Fruit fly (Drosophila melanogaster) whole organism, embryonic: ENCODE measurements around the gene CIA30.

Source experiments
- Antp ChIP-seq: fragments of 200-800 bp; sonication (Bioruptor generic); optimal IDR thresholded peaks from 3 replicates; lab custom pipeline; 2016; ENCODE audit warnings: missing biosample characterization, missing genetic modification characterization
- Bteb2 ChIP-seq: fragments of 200-800 bp; sonication (Bioruptor generic); optimal IDR thresholded peaks from 2 replicates; lab custom pipeline; 2016; ENCODE audit warnings: missing biosample characterization, missing genetic modification characterization
- CG11560 ChIP-seq: fragments of 200-800 bp; sonication (Bioruptor generic); IDR thresholded peaks from 3 replicates; pipeline ENCODE4 v1.3.6; 2022; ENCODE audit warnings: missing biosample characterization, missing genetic modification characterization
- CG13123 ChIP-seq: fragments of 200-800 bp; sonication (Bioruptor generic); optimal IDR thresholded peaks from 2 replicates; lab custom pipeline; 2016; ENCODE audit warnings: missing biosample characterization, missing genetic modification characterization
- CG14441 ChIP-seq: fragments of 200-800 bp; sonication (Bioruptor generic); IDR thresholded peaks from 2 replicates; pipeline ENCODE4 v1.3.6; 2022; ENCODE audit warnings: missing biosample characterization, missing genetic modification characterization
- CG14965 ChIP-seq: fragments of 200-800 bp; sonication (Bioruptor generic); optimal IDR thresholded peaks from 2 replicates; lab custom pipeline; 2016; ENCODE audit warnings: missing biosample characterization, missing genetic modification characterization, borderline replicate concordance
- CG17186 ChIP-seq: fragments of 200-800 bp; sonication (Bioruptor generic); optimal IDR thresholded peaks from 3 replicates; lab custom pipeline; 2017; ENCODE audit warnings: missing biosample characterization, missing genetic modification reagents, missing genetic modification characterization
- CG17361 ChIP-seq: fragments of 200-800 bp; sonication (Bioruptor generic); IDR thresholded peaks from 3 replicates; pipeline ENCODE4 v1.3.6; 2022; ENCODE audit warnings: missing biosample characterization, missing genetic modification characterization
- CG17385 ChIP-seq: fragments of 200-800 bp; sonication (Bioruptor generic); optimal IDR thresholded peaks from 3 replicates; lab custom pipeline; 2018; ENCODE audit warnings: missing biosample characterization, mild to moderate bottlenecking, missing genetic modification characterization
- CG32532 ChIP-seq: fragments of 200-800 bp; sonication (Bioruptor generic); IDR thresholded peaks from 2 replicates; pipeline ENCODE4 v1.3.6; 2022; ENCODE audit warnings: missing biosample characterization, missing genetic modification characterization
- CG3281 ChIP-seq: fragments of 200-800 bp; sonication (Bioruptor generic); optimal IDR thresholded peaks from 3 replicates; lab custom pipeline; 2017; ENCODE audit warnings: missing biosample characterization, mild to moderate bottlenecking, missing genetic modification characterization
- CG4282 ChIP-seq: fragments of 200-800 bp; sonication (Bioruptor generic); optimal IDR thresholded peaks from 2 replicates; lab custom pipeline; 2016; ENCODE audit warnings: missing biosample characterization, missing genetic modification characterization
- CG4820 ChIP-seq: fragments of 200-800 bp; sonication (Bioruptor generic); optimal IDR thresholded peaks from 3 replicates; lab custom pipeline; 2016; ENCODE audit warnings: missing biosample characterization, missing genetic modification characterization
- CG5180 ChIP-seq: fragments of 200-800 bp; sonication (Bioruptor generic); optimal IDR thresholded peaks from 3 replicates; lab custom pipeline; 2017; ENCODE audit warnings: missing biosample characterization, missing genetic modification characterization, mild to moderate bottlenecking, moderate library complexity, missing genetic modification reagents
- CG5245 ChIP-seq: fragments of 200-800 bp; sonication (Bioruptor generic); optimal IDR thresholded peaks from 3 replicates; lab custom pipeline; 2016; ENCODE audit warnings: missing biosample characterization, missing genetic modification characterization
- CG5953 ChIP-seq: fragments of 200-800 bp; sonication (Bioruptor generic); IDR thresholded peaks from 2 replicates; pipeline ENCODE4 v1.3.6; 2022; ENCODE audit warnings: missing biosample characterization, missing genetic modification characterization
- CG6254 ChIP-seq: fragments of 200-800 bp; sonication (Bioruptor generic); optimal IDR thresholded peaks from 3 replicates; lab custom pipeline; 2017; ENCODE audit warnings: mild to moderate bottlenecking, missing biosample characterization, missing genetic modification reagents, missing genetic modification characterization
- CG8359 ChIP-seq: fragments of 200-800 bp; sonication (Bioruptor generic); optimal IDR thresholded peaks from 2 replicates; lab custom pipeline; 2017; ENCODE audit warnings: missing biosample characterization, mild to moderate bottlenecking, missing genetic modification characterization, borderline replicate concordance
- CG9797 ChIP-seq: fragments of 200-800 bp; sonication (Bioruptor generic); optimal IDR thresholded peaks from 3 replicates; lab custom pipeline; 2018; ENCODE audit warnings: missing biosample characterization, mild to moderate bottlenecking, missing genetic modification characterization
- CTCF ChIP-seq: fragments of 200-800 bp; sonication (Bioruptor generic); optimal IDR thresholded peaks from 2 replicates; lab custom pipeline; 2017; ENCODE audit warnings: missing biosample characterization, mild to moderate bottlenecking, missing genetic modification characterization, moderate library complexity
- Drgx ChIP-seq: fragments of 200-800 bp; sonication (Bioruptor generic); IDR thresholded peaks from 2 replicates; pipeline ENCODE4 v1.3.6; 2022; ENCODE audit warnings: missing biosample characterization, missing genetic modification characterization
- Fer3 ChIP-seq: fragments of 200-800 bp; sonication (Bioruptor generic); optimal IDR thresholded peaks from 2 replicates; lab custom pipeline; 2018; ENCODE audit warnings: missing biosample characterization, mild to moderate bottlenecking, missing genetic modification characterization, moderate library complexity
- Gug ChIP-seq: fragments of 200-800 bp; sonication (Bioruptor generic); IDR thresholded peaks from 4 replicates; pipeline ENCODE4 v1.3.6; 2022; ENCODE audit warnings: missing biosample characterization, missing genetic modification characterization
- H2.0 ChIP-seq: fragments of 200-800 bp; sonication (Bioruptor generic); IDR thresholded peaks from 2 replicates; pipeline ENCODE4 v1.3.6; 2022; ENCODE audit warnings: missing biosample characterization, missing genetic modification characterization
- Max ChIP-seq: fragments of 200-800 bp; sonication (Bioruptor generic); optimal IDR thresholded peaks from 2 replicates; lab custom pipeline; 2016; ENCODE audit warnings: missing biosample characterization, mild to moderate bottlenecking, missing genetic modification characterization
- Mes4 ChIP-seq: fragments of 200-800 bp; sonication (Bioruptor generic); optimal IDR thresholded peaks from 2 replicates; lab custom pipeline; 2016; ENCODE audit warnings: missing biosample characterization, missing genetic modification characterization
- Nf-YA ChIP-seq: fragments of 200-800 bp; sonication (Bioruptor generic); IDR thresholded peaks from 2 replicates; pipeline ENCODE4 v1.3.6; 2022; ENCODE audit warnings: missing biosample characterization, missing genetic modification characterization
- Oli ChIP-seq: fragments of 200-800 bp; sonication (Bioruptor generic); optimal IDR thresholded peaks from 2 replicates; lab custom pipeline; 2018; ENCODE audit warnings: missing biosample characterization, mild to moderate bottlenecking, missing genetic modification characterization, moderate library complexity
- Six4 ChIP-seq: fragments of 200-800 bp; sonication (Bioruptor generic); optimal IDR thresholded peaks from 2 replicates; lab custom pipeline; 2016; ENCODE audit warnings: missing biosample characterization, missing genetic modification characterization
- TFAM ChIP-seq: fragments of 200-800 bp; sonication (Bioruptor generic); optimal IDR thresholded peaks from 2 replicates; lab custom pipeline; 2017; ENCODE audit warnings: missing biosample characterization, missing genetic modification characterization, inconsistent platforms
- Tbp ChIP-seq: fragments of >200 bp; optimal IDR thresholded peaks from 2 replicates; lab custom pipeline; 2018; ENCODE audit warnings: missing biosample characterization, missing genetic modification characterization
- ab ChIP-seq: fragments of 200-800 bp; sonication (Bioruptor generic); optimal IDR thresholded peaks from 2 replicates; lab custom pipeline; 2016; ENCODE audit warnings: missing biosample characterization, missing genetic modification characterization
- br ChIP-seq: fragments of >200 bp; optimal IDR thresholded peaks from 2 replicates; lab custom pipeline; 2017
- ci ChIP-seq: fragments of 200-800 bp; sonication (Bioruptor generic); IDR thresholded peaks from 3 replicates; pipeline ENCODE4 v1.3.6; 2022; ENCODE audit warnings: missing biosample characterization, missing genetic modification characterization
- da ChIP-seq: fragments of 200-800 bp; sonication (Bioruptor generic); optimal IDR thresholded peaks from 2 replicates; lab custom pipeline; 2016; ENCODE audit warnings: missing biosample characterization, missing genetic modification characterization
- dm ChIP-seq: fragments of 200-800 bp; sonication (Bioruptor generic); optimal IDR thresholded peaks from 3 replicates; lab custom pipeline; 2016; ENCODE audit warnings: missing biosample characterization, missing genetic modification characterization
- dmrt99B ChIP-seq: fragments of 200-800 bp; sonication (Bioruptor generic); optimal IDR thresholded peaks from 2 replicates; lab custom pipeline; 2018; ENCODE audit warnings: missing biosample characterization, mild to moderate bottlenecking, missing genetic modification characterization, moderate library complexity
- ems ChIP-seq: fragments of 200-800 bp; sonication (Bioruptor generic); optimal IDR thresholded peaks from 3 replicates; lab custom pipeline; 2016; ENCODE audit warnings: missing biosample characterization, missing genetic modification characterization
- gem ChIP-seq: fragments of 200-800 bp; sonication (Bioruptor generic); optimal IDR thresholded peaks from 2 replicates; lab custom pipeline; 2019; ENCODE audit warnings: missing biosample characterization, mild to moderate bottlenecking, missing genetic modification characterization, moderate library complexity
- grau ChIP-seq: fragments of 200-800 bp; optimal IDR thresholded peaks from 3 replicates; lab custom pipeline; 2019; ENCODE audit warnings: missing biosample characterization, mild to moderate bottlenecking, missing genetic modification characterization, moderate library complexity
- gsb ChIP-seq: fragments of 200-800 bp; sonication (Bioruptor generic); IDR thresholded peaks from 2 replicates; pipeline ENCODE4 v1.3.6; 2022; ENCODE audit warnings: missing biosample characterization, missing genetic modification characterization
- jumu ChIP-seq: fragments of 200-800 bp; sonication (Bioruptor generic); optimal IDR thresholded peaks from 3 replicates; lab custom pipeline; 2016; ENCODE audit warnings: missing biosample characterization, missing genetic modification characterization
- ken ChIP-seq: fragments of 200-800 bp; sonication (Bioruptor generic); IDR thresholded peaks from 3 replicates; pipeline ENCODE4 v1.3.6; 2022; ENCODE audit warnings: missing biosample characterization, missing genetic modification characterization
- mam ChIP-seq: fragments of 200-800 bp; sonication (Bioruptor generic); optimal IDR thresholded peaks from 3 replicates; lab custom pipeline; 2016; ENCODE audit warnings: missing biosample characterization, missing genetic modification characterization
- otp ChIP-seq: fragments of 200-800 bp; sonication (Bioruptor generic); IDR thresholded peaks from 3 replicates; pipeline ENCODE4, ENCODE4 v1.3.6; 2022; ENCODE audit warnings: missing biosample characterization, missing genetic modification characterization
- pfk ChIP-seq: fragments of 200-800 bp; sonication (Bioruptor generic); optimal IDR thresholded peaks from 2 replicates; lab custom pipeline; 2018; ENCODE audit warnings: missing biosample characterization, mild to moderate bottlenecking, missing genetic modification characterization, moderate library complexity
- pum ChIP-seq: fragments of 200-800 bp; sonication (Bioruptor generic); optimal IDR thresholded peaks from 2 replicates; lab custom pipeline; 2016; ENCODE audit warnings: missing biosample characterization, missing genetic modification characterization
- toy ChIP-seq: fragments of 200-800 bp; sonication (Bioruptor generic); IDR thresholded peaks from 2 replicates; pipeline ENCODE4 v1.3.6; 2022; ENCODE audit warnings: missing biosample characterization, missing genetic modification characterization
- usp ChIP-seq: fragments of >200 bp; optimal IDR thresholded peaks from 2 replicates; lab custom pipeline; 2017; ENCODE audit warnings: missing biosample characterization, missing genetic modification characterization
- zf30C ChIP-seq: fragments of 200-800 bp; sonication (Bioruptor generic); optimal IDR thresholded peaks from 3 replicates; lab custom pipeline; 2018; ENCODE audit warnings: missing biosample characterization, mild to moderate bottlenecking, missing genetic modification characterization
- zfh2 ChIP-seq: fragments of 200-800 bp; sonication (Bioruptor generic); optimal IDR thresholded peaks from 2 replicates; lab custom pipeline; 2016; ENCODE audit warnings: missing biosample characterization, missing genetic modification characterization

The CIA30 gene

DNA sequence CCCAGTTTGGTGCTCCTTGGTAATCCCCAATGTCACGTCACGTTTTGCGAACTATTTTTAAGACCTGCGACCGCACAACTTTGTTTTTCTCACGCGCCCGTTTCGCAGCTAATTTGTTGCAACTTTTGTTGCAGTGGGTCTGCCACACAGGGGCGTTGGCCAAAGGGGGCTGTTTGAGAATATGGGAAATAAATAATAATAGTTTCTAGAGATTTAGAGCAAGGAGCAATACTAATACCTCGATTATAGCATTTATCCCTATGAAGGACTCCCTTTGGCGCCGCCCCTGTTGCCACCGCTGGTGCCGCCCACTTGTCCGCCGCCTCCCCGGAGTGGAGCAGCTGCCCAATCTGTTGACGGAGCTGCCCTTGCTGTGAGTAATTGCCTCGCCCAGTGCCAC lies 18.5 kb downstream of the CIA30 start (continued):
- TF ChIP-seq ken (GFP tag; lab: Robert Waterston, UW): peak; percentile 63; the same call in 2 of the 3 replicates
- TF ChIP-seq dm (GFP tag; lab: Kevin White, UChicago): no peak
- 0 out of 3 replicates have a peak, but pooled peaks have one; percentile 35 for TF ChIP-seq CG11560
- peak; percentile 18 for TF ChIP-seq Oli (tag; lab: Kevin White, UChicago)
- TF ChIP-seq otp: peak; percentile 50; the same call in 1 of the 3 replicates
- TF ChIP-seq ci (GFP tag; lab: Robert Waterston, UW): peak; percentile 68
- peak; percentile 3 for TF ChIP-seq grau (tag; lab: Kevin White, UChicago)
- no peak for TF ChIP-seq pfk (GFP tag; lab: Kevin White, UChicago)
- no peak for TF ChIP-seq CG14965
- TF ChIP-seq CG5245: no peak

DNA sequence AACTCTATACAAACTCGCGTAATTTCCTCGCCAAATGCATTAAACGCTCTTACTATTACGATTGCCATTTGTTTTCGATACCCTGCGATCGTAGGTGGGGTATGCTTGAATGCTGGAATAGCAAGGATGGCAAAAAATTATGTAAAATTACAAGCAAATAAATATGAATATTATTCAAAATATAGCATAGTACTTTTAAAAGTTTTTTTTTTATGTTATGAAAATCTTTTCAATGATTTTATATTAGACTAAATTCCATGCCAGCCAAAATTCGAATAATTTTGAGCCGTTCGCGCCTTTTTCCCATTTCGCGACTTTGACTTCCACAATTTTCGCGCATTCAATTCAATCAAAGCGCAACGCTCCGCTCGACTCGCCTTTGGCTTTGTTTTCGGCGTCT lies 19.4 kb downstream of the CIA30 start:
- TF ChIP-seq Six4 (GFP tag; lab: Kevin White, UChicago) (no peak), Drgx (GFP tag; lab: Robert Waterston, UW) (peak; percentile 13; the same call in 1 of the 2 replicates), CG6254 (GFP tag; lab: Kevin White, UChicago) (no peak)
- TF ChIP-seq, all 482 proteins: peak for 1

DNA sequence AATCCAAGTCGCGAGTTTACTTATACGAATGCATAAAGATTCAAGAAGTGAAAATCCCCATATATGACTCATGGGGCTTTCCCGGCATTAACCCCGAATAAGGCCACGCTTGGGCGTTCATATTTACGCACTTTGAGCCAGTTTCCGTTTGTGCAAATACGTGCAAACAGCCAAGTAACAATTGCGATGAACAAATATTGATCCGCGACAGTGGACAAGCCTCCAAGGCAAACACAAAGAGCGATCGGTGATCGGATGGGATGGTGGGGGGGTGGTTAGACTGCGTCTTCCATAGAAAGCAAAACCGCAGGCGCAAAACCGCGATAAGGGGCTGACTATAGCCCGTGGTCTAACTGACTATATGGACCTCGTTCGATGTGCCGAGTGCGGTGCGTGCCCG lies 20.5 kb downstream of the CIA30 start:
- no peak for TF ChIP-seq CG5180 (GFP tag; lab: Kevin White, UChicago)
- no peak for TF ChIP-seq CG17186
- TF ChIP-seq CG8359 (GFP tag; lab: Kevin White, UChicago): no peak
- TF ChIP-seq CG9797 (GFP tag; lab: Kevin White, UChicago): no peak
- TF ChIP-seq ab (GFP tag; lab: Kevin White, UChicago): no peak
- TF ChIP-seq H2.0 (GFP tag; lab: Robert Waterston, UW): no peak
- no peak for TF ChIP-seq CG4820 (GFP tag; lab: Kevin White, UChicago)
- peak; percentile 17 for TF ChIP-seq Fer3 (tag; lab: Kevin White, UChicago)
- TF ChIP-seq Max (GFP tag; lab: Kevin White, UChicago): no peak
- TF ChIP-seq Bteb2: no peak
- no peak for TF ChIP-seq CTCF (GFP tag; lab: Kevin White, UChicago)
- TF ChIP-seq CG3281: peak; percentile 14
- TF ChIP-seq zfh2 (GFP tag; lab: Kevin White, UChicago): no peak
- TF ChIP-seq CG17385 (GFP tag; lab: Kevin White, UChicago): no peak
- TF ChIP-seq ci (GFP tag; lab: Robert Waterston, UW): peak; percentile 69; the same call in 2 of the 3 replicates
- no peak for TF ChIP-seq TFAM
- TF ChIP-seq CG14441 (GFP tag; lab: Robert Waterston, UW): no peak; the same call in 1 of the 2 replicates
- no peak for TF ChIP-seq CG13123 (GFP tag; lab: Kevin White, UChicago)
- no peak for TF ChIP-seq toy (GFP tag; lab: Robert Waterston, UW)
- peak; percentile 60; the same call in 1 of the 2 replicates for TF ChIP-seq CG5953
- peak; percentile 0 for TF ChIP-seq dmrt99B (tag; lab: Kevin White, UChicago)
- TF ChIP-seq Tbp: no peak
- no peak for TF ChIP-seq ems
- TF ChIP-seq gsb: no peak
- no peak for TF ChIP-seq Antp (GFP tag; lab: Kevin White, UChicago)
- peak; percentile 6 for TF ChIP-seq gem
- no peak for TF ChIP-seq br
- TF ChIP-seq usp (GFP tag; lab: Kevin White, UChicago): no peak
- no peak for TF ChIP-seq jumu
- no peak for TF ChIP-seq CG17361 (GFP tag; lab: Robert Waterston, UW)
- TF ChIP-seq zf30C (GFP tag; lab: Kevin White, UChicago): no peak
- no peak for TF ChIP-seq mam (GFP tag; lab: Kevin White, UChicago)
- no peak for TF ChIP-seq CG4282
- no peak for TF ChIP-seq Gug (GFP tag; lab: Robert Waterston, UW)
- TF ChIP-seq da (GFP tag; lab: Kevin White, UChicago): no peak
- TF ChIP-seq CG32532: no peak
- no peak for TF ChIP-seq pum (GFP tag; lab: Kevin White, UChicago)
- no peak for TF ChIP-seq Nf-YA (GFP tag; lab: Robert Waterston, UW)
- TF ChIP-seq Mes4 (GFP tag; lab: Kevin White, UChicago): no peak
